Fruit fly (Drosophila melanogaster) whole organism, adult: ENCODE measurements around the gene CG43896.

Experiments
- CG11617 ChIP-seq: fragments of 200-800 bp; sonication (Bioruptor generic); optimal IDR thresholded peaks from 2 replicates; lab custom pipeline; 2017; ENCODE audit warnings: mild to moderate bottlenecking, missing biosample characterization, missing genetic modification reagents, missing genetic modification characterization
- CG12768 ChIP-seq: fragments of 200-800 bp; sonication (Bioruptor generic); optimal IDR thresholded peaks from 2 replicates; lab custom pipeline; 2017; ENCODE audit warnings: missing biosample characterization, missing genetic modification characterization, mild to moderate bottlenecking, moderate library complexity, missing genetic modification reagents
- CG14711 ChIP-seq: fragments of 200-800 bp; sonication (Bioruptor generic); optimal IDR thresholded peaks from 2 replicates; lab custom pipeline; 2018; ENCODE audit warnings: missing biosample characterization, mild to moderate bottlenecking, missing genetic modification characterization, moderate library complexity
- CG1620 ChIP-seq: fragments of 200-800 bp; sonication (Bioruptor generic); optimal IDR thresholded peaks from 2 replicates; lab custom pipeline; 2016; ENCODE audit warnings: missing biosample characterization, missing genetic modification characterization
- CG33017 ChIP-seq: fragments of 200-800 bp; sonication (Bioruptor generic); optimal IDR thresholded peaks from 2 replicates; lab custom pipeline; 2018; ENCODE audit warnings: missing biosample characterization, mild to moderate bottlenecking, missing genetic modification characterization, moderate library complexity
- CG5204 ChIP-seq: fragments of 200-800 bp; sonication (Bioruptor generic); optimal IDR thresholded peaks from 2 replicates; lab custom pipeline; 2016; ENCODE audit warnings: missing biosample characterization, missing genetic modification characterization
- CG7045 ChIP-seq: fragments of 200-800 bp; sonication (Bioruptor generic); optimal IDR thresholded peaks from 2 replicates; lab custom pipeline; 2017; ENCODE audit warnings: missing biosample characterization, mild to moderate bottlenecking, missing genetic modification characterization
- CG7101 ChIP-seq: fragments of 200-800 bp; sonication (Bioruptor generic); optimal IDR thresholded peaks from 2 replicates; lab custom pipeline; 2018; ENCODE audit warnings: missing biosample characterization, mild to moderate bottlenecking, missing genetic modification characterization, moderate library complexity
- Clk ChIP-seq: fragments of 200-800 bp; sonication (Bioruptor generic); optimal IDR thresholded peaks from 2 replicates; lab custom pipeline; 2017; ENCODE audit warnings: missing biosample characterization, missing genetic modification characterization
- Crg-1 ChIP-seq: fragments of 200-800 bp; sonication (Bioruptor generic); optimal IDR thresholded peaks from 2 replicates; lab custom pipeline; 2016; ENCODE audit warnings: missing biosample characterization, missing genetic modification characterization
- Hr96 ChIP-seq: fragments of 200-800 bp; sonication (Bioruptor generic); optimal IDR thresholded peaks from 2 replicates; lab custom pipeline; 2016; ENCODE audit warnings: missing biosample characterization, missing genetic modification characterization
- Mnt ChIP-seq: fragments of 200-800 bp; sonication (Bioruptor generic); optimal IDR thresholded peaks from 2 replicates; lab custom pipeline; 2016; ENCODE audit warnings: missing biosample characterization, mild to moderate bottlenecking, missing genetic modification characterization
- bab1 ChIP-seq: fragments of 200-800 bp; sonication (Bioruptor generic); optimal IDR thresholded peaks from 3 replicates; lab custom pipeline; 2019; ENCODE audit warnings: missing biosample characterization, mild to moderate bottlenecking, missing genetic modification characterization, moderate library complexity
- cic ChIP-seq: fragments of 200-800 bp; sonication (Bioruptor generic); optimal IDR thresholded peaks from 2 replicates; lab custom pipeline; 2017; ENCODE audit warnings: missing biosample characterization, mild to moderate bottlenecking, missing genetic modification characterization, moderate library complexity
- cnc ChIP-seq, 2 experiments: fragments of >200 bp; optimal IDR thresholded peaks; 2 replicates each; lab custom pipeline; 2017
- kay ChIP-seq: fragments of 200-800 bp; sonication (Bioruptor generic); peaks from one replicate; lab custom pipeline; 2016; ENCODE audit warnings: missing biosample characterization, missing genetic modification characterization, borderline replicate concordance
- ovo ChIP-seq: fragments of 200-800 bp; sonication (Bioruptor generic); optimal IDR thresholded peaks from 2 replicates; lab custom pipeline; 2016; ENCODE audit warnings: missing biosample characterization, missing genetic modification characterization
- pad ChIP-seq: fragments of 200-800 bp; sonication (Bioruptor generic); optimal IDR thresholded peaks from 3 replicates; lab custom pipeline; 2017; ENCODE audit warnings: missing biosample characterization, missing genetic modification characterization, mild to moderate bottlenecking, moderate library complexity, missing genetic modification reagents
- tj ChIP-seq: fragments of 200-800 bp; sonication (Bioruptor generic); optimal IDR thresholded peaks from 3 replicates; lab custom pipeline; 2017; ENCODE audit warnings: missing biosample characterization, mild to moderate bottlenecking, missing genetic modification characterization, moderate library complexity
- toe ChIP-seq: fragments of 200-800 bp; sonication (Bioruptor generic); optimal IDR thresholded peaks from 2 replicates; lab custom pipeline; 2016; ENCODE audit warnings: missing biosample characterization, missing genetic modification characterization

CG43896 gene

DNA sequence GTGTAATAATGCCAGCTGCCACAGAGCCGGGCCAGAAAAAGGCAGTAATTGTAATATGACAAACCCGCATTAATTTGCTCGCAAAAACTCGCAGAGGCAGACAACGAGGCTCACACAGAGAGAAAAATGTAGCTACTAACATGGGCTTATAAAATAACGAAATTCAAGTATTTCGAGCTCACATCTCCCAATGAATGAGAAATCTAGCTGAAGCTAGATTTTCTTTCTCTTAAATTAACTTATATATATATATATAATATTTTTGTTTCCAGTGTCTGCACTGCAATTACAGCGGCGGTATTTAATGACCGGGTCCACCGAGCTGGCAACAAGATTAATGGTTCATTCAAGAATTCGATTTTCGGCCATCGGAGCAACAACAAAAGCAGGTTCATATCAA is 40.3 kb downstream of the CG43896 start:
- TF ChIP-seq pad (no peak), Crg-1 (GFP tag; lab: Kevin White, UChicago) (no peak), Clk (no peak), Hr96 (GFP tag; lab: Kevin White, UChicago) (no peak), CG7101 (tag; lab: Kevin White, UChicago) (no peak)

DNA sequence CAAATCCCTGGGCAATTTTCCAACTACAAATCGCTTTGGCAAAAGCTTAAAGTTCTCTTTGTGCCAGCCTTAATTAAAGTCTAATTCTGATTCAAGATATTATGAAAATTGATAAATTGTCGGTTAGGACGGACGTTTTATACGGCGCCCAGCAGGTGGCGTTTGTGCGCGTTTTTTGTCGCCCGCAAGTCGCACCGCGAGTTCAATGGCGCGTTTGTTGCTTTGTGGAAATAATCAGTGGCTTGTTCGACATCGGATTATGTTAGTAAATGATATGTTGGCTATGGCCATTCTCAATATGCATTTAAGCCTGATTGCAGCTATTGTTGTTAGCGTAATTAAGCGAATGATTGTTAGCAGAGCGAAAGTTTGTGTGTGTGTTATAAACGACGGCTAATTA is 46.0 kb downstream of the CG43896 start:
- TF ChIP-seq ovo (GFP tag; lab: Kevin White, UChicago) (no peak), kay (peak; percentile 59), bab1 (no peak)

DNA sequence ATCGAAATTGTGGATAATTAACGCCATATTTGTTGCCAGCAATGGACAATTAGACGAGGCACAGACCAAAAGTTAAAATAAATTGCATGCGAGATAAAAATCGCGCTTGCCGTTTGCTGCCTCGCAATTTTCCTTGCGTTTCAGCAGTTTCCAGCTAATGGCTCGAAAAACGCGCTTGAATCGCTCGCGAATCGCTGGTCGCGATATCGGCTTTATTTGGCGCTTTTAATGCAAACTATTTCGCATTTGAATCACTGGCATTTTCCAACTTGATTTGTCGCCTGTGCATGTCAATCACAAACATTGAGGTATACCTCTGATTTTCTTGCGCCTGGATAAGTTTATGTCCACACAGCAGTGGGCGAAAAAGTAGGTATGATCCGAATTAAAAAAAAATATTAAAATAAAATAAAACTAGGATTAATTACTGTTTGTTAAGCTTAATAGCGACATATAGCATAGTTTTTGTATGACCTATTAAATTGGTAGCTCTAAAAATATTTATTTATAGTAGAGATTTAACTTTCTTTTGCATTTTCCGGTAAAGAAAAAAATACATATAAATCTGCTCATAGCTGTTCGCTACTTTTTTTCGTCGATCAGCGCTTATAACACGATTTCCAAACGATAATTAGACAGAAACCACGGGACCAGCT is 47.4 kb downstream of the CG43896 start:
- TF ChIP-seq CG33017 (tag; lab: Kevin White, UChicago) = no peak
- no peak for TF ChIP-seq tj
- no peak for TF ChIP-seq CG12768 (GFP tag; lab: Kevin White, UChicago)
- no peak for TF ChIP-seq cic
- no peak for TF ChIP-seq Hr96 (GFP tag; lab: Kevin White, UChicago)
- no peak for TF ChIP-seq CG1620
- TF ChIP-seq pad = no peak
- TF ChIP-seq CG7045 (GFP tag; lab: Kevin White, UChicago) = no peak
- no peak for TF ChIP-seq CG5204 (GFP tag; lab: Kevin White, UChicago)
- TF ChIP-seq ovo (GFP tag; lab: Kevin White, UChicago) = no peak
- TF ChIP-seq CG14711 (tag; lab: Kevin White, UChicago) = no peak
- TF ChIP-seq cnc (optimal IDR thresholded peaks at IDR 0.05; lab: Kevin White, UChicago) = no peak
- TF ChIP-seq CG11617 (GFP tag; lab: Kevin White, UChicago) = no peak
- no peak for TF ChIP-seq Crg-1 (GFP tag; lab: Kevin White, UChicago)
- no peak for TF ChIP-seq toe (GFP tag; lab: Kevin White, UChicago)

DNA sequence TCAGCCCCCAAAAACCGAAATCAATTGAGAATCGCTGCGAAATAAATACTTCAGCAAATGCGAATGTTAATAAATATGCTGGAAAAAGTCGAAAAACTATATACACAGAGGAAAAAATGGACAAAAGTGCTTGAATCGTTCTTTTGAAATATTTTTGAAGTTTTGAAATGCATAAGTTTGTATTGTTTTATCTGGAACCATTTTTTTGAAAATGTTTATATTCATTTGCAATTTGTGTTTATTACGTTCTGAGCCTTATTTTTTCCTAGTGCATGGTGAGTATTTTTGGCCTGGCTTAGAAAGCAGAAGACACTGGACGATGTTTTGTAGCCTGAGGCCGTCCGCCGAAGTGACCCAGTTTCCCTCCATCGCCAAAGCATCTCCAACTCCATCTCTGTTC is 49.0 kb downstream of the CG43896 start:
- TF ChIP-seq cic (no peak), tj (no peak), CG7101 (tag; lab: Kevin White, UChicago) (no peak), CG7045 (GFP tag; lab: Kevin White, UChicago) (no peak), ovo (GFP tag; lab: Kevin White, UChicago) (no peak), Crg-1 (GFP tag; lab: Kevin White, UChicago) (no peak), Mnt (GFP tag; lab: Kevin White, UChicago) (no peak), CG14711 (tag; lab: Kevin White, UChicago) (no peak), cnc (optimal IDR thresholded peaks at IDR 0.05; lab: Kevin White, UChicago) (no peak), Clk (no peak), CG12768 (GFP tag; lab: Kevin White, UChicago) (no peak), CG11617 (GFP tag; lab: Kevin White, UChicago) (no peak)

DNA sequence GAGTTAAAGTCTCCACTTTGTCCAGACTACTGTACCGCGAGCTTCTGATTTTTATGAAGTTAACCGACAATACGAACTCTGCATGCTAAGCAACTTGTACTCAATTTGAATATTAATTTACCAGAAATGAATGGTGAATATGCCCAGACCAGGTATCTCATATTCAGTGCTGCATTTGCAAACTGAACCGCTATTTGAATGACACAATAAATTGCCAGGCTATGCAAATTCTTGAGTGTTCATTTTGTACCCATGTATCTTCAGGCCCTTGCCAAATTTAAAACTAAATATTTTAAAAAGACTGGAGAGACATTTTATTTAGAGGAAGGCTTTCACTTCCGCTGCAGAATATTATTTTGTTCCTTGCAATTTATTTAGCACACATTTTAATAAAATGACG is 52.0 kb downstream of the CG43896 start:
- TF ChIP-seq ovo (GFP tag; lab: Kevin White, UChicago) (no peak), tj (peak; percentile 92), CG12768 (GFP tag; lab: Kevin White, UChicago) (no peak), CG33017 (tag; lab: Kevin White, UChicago) (no peak), cic (no peak), CG5204 (GFP tag; lab: Kevin White, UChicago) (no peak), kay (no peak)

DNA sequence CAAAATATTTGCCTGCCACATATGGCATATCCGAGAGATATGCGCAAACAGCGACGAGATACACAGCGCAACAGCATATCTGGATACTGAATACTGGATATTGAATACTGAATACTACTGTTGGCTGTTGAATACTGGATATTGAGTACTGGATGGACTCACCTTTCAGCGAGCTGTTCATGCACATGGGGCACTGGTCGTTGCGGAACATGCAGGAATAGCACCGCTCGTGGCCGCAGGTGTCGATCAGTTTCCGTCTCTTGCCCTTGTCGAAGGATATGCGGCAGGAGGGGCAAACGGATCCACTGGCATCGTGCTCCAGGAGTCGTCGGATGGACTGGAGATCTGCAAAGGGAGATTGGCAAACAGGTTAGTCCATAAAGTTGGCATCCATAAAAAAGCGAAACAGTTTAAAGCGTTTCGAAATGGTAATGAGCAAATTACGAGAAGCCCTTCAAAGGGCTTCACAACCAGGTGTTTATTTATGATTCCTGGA is 52.7 kb downstream of the CG43896 start:
- peak; percentile 18 for TF ChIP-seq kay
- no peak for TF ChIP-seq Clk

DNA sequence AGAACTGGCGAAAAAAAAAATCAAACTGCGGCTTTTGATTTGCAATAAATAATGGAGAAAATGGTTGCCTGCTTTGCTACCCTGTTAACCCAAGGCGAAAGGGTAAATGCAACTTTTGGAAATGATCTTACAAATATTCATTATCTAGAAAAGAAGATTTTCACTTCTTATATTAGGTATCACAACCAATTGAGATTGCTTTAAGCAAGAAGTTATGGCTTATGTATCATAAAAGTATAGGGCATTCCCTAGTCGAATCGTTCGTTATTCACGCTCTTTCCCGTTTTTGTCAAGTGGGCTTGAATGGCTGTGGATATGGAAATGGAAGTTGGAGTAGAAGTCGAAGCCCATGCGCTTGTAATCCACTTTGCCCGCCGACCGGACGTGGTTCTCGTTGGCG is 54.6 kb downstream of the CG43896 start:
- TF ChIP-seq CG12768 (GFP tag; lab: Kevin White, UChicago) (no peak), cic (no peak), bab1 (peak; percentile 20)

DNA sequence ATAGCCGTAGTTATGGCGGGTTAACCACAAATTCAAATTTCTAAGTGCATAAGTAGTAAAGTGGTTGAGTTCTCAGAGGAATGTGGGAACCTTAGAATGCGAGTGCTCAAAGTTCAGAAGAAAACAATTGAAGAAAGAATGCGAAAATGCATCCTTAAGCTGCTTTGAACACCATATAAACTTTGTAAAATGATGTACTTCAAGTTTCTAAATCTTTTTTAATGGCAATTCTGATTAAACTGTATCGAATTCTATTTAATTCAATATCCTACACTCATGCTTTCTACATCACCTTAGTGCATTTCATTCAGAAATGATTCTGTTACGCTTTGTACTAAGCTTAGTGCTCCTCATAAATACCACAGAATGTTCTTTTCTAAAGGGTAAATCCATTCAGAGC is 56.3 kb downstream of the CG43896 start, which contains the start of gene CG43993:
Gene CG43993 (plus strand): TSS at position 301 of the 400 bp plus-strand sequence.
- TF ChIP-seq CG33017 (tag; lab: Kevin White, UChicago) (no peak), CG12768 (GFP tag; lab: Kevin White, UChicago) (no peak), bab1 (no peak), CG11617 (GFP tag; lab: Kevin White, UChicago) (no peak), tj (no peak), Crg-1 (GFP tag; lab: Kevin White, UChicago) (no peak), CG5204 (GFP tag; lab: Kevin White, UChicago) (no peak), ovo (GFP tag; lab: Kevin White, UChicago) (no peak), kay (no peak), pad (no peak), toe (GFP tag; lab: Kevin White, UChicago) (no peak), cic (no peak), CG1620 (no peak), Hr96 (GFP tag; lab: Kevin White, UChicago) (no peak)
